Worm (Caenorhabditis elegans): Measurements from ENCODE around the gene T19C3.4.
A peak's percentile ranks its signal among the peaks of the same experiment; 100 is the strongest.

T19C3.4 gene

ce11 chrIII:644660-645059 is 24.6 kb upstream of the T19C3.4 start:
- TF ChIP-seq nhr-67 (tag; optimal IDR thresholded peaks at IDR 0.05) (no peak), ztf-11 (tag; optimal IDR thresholded peaks at IDR 0.05) (no peak), nhr-23 (tag; optimal IDR thresholded peaks at IDR 0.05) (no peak), aly-2 (tag; optimal IDR thresholded peaks at IDR 0.05) (no peak), tbx-2 (tag; optimal IDR thresholded peaks at IDR 0.05) (no peak), fos-1 (tag; optimal IDR thresholded peaks at IDR 0.05) (no peak), eor-1 (tag; optimal IDR thresholded peaks at IDR 0.05) (no peak), sea-2 (GFP tag; optimal IDR thresholded peaks at IDR 0.05) (no peak), nhr-77 (tag; optimal IDR thresholded peaks at IDR 0.05) (no peak), hmg-11 (tag; optimal IDR thresholded peaks at IDR 0.05) (no peak), lin-15B (tag; optimal IDR thresholded peaks at IDR 0.05) (no peak), nhr-11 (tag; optimal IDR thresholded peaks at IDR 0.05) (no peak), pha-4 (tag; optimal IDR thresholded peaks at IDR 0.05) (no peak)

DNA sequence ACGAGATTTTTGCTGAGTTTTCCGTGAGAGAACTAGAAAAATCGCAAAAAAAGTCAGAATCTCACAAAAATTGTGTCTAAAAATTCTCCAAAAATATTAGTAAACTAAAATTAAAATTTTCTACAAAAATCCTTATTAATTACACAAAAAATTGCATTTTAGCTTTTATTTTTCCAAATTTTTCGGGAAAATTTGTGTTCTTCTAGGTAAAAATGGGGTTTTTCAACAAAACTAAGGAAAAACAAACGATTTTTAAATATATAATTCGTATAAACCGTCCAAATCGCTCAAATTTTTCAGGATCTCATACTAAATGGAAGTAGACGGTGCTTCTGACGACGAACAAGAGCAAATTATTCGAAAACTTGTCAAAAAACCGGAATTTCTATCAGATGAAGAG is 21.7 kb upstream of the T19C3.4 start, which contains the start of gene W06E11.1:
W06E11.1 (plus strand) TSS at position 301 of the 400 bp plus-strand sequence.
- TF ChIP-seq zag-1 (tag; optimal IDR thresholded peaks at IDR 0.05) = no peak
- no peak for TF ChIP-seq ztf-11 (tag; optimal IDR thresholded peaks at IDR 0.05)
- no peak for TF ChIP-seq egl-27 (tag; optimal IDR thresholded peaks at IDR 0.05)
- TF ChIP-seq nhr-12 (tag; optimal IDR thresholded peaks at IDR 0.05) = no peak
- no peak for TF ChIP-seq ceh-82 (tag; optimal IDR thresholded peaks at IDR 0.05)
- TF ChIP-seq lin-15B (tag; optimal IDR thresholded peaks at IDR 0.05) = no peak
- TF ChIP-seq R02D3.7 (tag; optimal IDR thresholded peaks at IDR 0.05) = no peak
- no peak for TF ChIP-seq nhr-77 (tag; optimal IDR thresholded peaks at IDR 0.05)
- TF ChIP-seq nhr-43 (tag; optimal IDR thresholded peaks at IDR 0.05; ENCODE audit: poor library complexity, severe bottlenecking) = no peak
- TF ChIP-seq lsy-12 (tag; optimal IDR thresholded peaks at IDR 0.05) = no peak
- no peak for TF ChIP-seq snpc-4 (tag; optimal IDR thresholded peaks at IDR 0.05)

DNA sequence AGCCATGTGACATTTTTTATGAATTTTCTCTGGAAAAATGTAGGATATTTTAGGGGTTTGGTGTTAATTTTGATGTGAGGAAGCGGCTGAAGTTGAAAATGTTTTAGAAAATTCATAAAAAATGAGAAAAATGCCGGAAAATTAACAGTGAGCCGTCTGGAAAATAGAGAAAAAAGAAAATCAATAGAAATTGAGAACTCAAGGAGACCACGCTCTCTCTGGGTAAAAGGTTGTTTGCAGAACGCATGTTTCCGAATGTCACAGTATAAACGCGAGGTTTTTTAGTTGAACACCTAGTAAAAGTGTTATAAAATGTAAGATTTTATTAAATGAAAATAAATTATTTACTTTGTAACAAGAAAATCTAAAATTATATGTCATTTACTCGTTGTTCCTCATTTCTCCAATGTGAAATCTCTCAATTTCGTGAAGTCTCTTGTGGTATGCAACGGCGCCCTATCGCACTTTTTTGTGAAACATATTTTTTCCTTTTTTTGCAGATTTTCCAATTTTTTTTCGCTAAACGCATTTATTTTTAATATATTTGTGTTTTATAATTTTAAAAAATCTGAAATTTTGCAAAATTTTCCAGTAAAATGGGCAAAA is 20.2 kb upstream of the T19C3.4 start, which contains the start of the genes tag-266 and tag-267:
tag-266 (minus strand) TSS at position 29 of the 606 bp plus-strand sequence.
tag-267 (plus strand) TSS at position 593 of the 606 bp plus-strand sequence.
- TF ChIP-seq aly-2 (tag; optimal IDR thresholded peaks at IDR 0.05) (no peak), ztf-11 (tag; optimal IDR thresholded peaks at IDR 0.05) (no peak), jun-1 (tag; optimal IDR thresholded peaks at IDR 0.05) (peak; percentile 34), zag-1 (tag; optimal IDR thresholded peaks at IDR 0.05) (no peak), fkh-10 (GFP tag; optimal IDR thresholded peaks at IDR 0.05) (peak; percentile 77), lin-39 (tag; optimal IDR thresholded peaks at IDR 0.05) (no peak), nfya-1 (tag; optimal IDR thresholded peaks at IDR 0.05; ENCODE audit: insufficient read depth) (peak; percentile 59), skn-1 (tag; optimal IDR thresholded peaks at IDR 0.05) (no peak), elt-2 (tag; optimal IDR thresholded peaks at IDR 0.05) (peak; percentile 42), hmg-11 (tag; optimal IDR thresholded peaks at IDR 0.05) (no peak), pha-4 (tag; optimal IDR thresholded peaks at IDR 0.05) (peak; percentile 89), nhr-237 (tag; optimal IDR thresholded peaks at IDR 0.05) (no peak), nhr-76 (tag; optimal IDR thresholded peaks at IDR 0.05) (no peak), R02D3.7 (tag; optimal IDR thresholded peaks at IDR 0.05) (peak; percentile 18), eor-1 (tag; optimal IDR thresholded peaks at IDR 0.05) (peak in 1 of 2 experiments; percentile 20), mdl-1 (tag; optimal IDR thresholded peaks at IDR 0.05) (no peak), ceh-82 (tag; optimal IDR thresholded peaks at IDR 0.05) (no peak), ama-1 (optimal IDR thresholded peaks at IDR 0.05) (no peak), ceh-28 (tag; optimal IDR thresholded peaks at IDR 0.05) (peak; percentile 69), nhr-43 (tag; optimal IDR thresholded peaks at IDR 0.05; ENCODE audit: poor library complexity, severe bottlenecking) (no peak), nhr-25 (tag; optimal IDR thresholded peaks at IDR 0.05) (no peak), nhr-77 (tag; optimal IDR thresholded peaks at IDR 0.05) (no peak), snpc-4 (tag; optimal IDR thresholded peaks at IDR 0.05) (no peak), elt-1 (tag; optimal IDR thresholded peaks at IDR 0.05) (no peak), nhr-67 (tag; optimal IDR thresholded peaks at IDR 0.05) (no peak), pqm-1 (tag; optimal IDR thresholded peaks at IDR 0.05) (peak; percentile 18), nhr-23 (tag; optimal IDR thresholded peaks at IDR 0.05) (peak; percentile 38), lin-15B (tag; optimal IDR thresholded peaks at IDR 0.05) (peak; percentile 83), lsy-12 (tag; optimal IDR thresholded peaks at IDR 0.05) (peak; percentile 21), elt-3 (tag; optimal IDR thresholded peaks at IDR 0.05) (no peak), daf-12 (tag; optimal IDR thresholded peaks at IDR 0.05) (no peak)
